Fruit fly (Drosophila melanogaster): ENCODE results near the gene CG42366.

The CG42366 gene

dm6 chr2L:9921401-9921800, 3.6 kb upstream of the CG42366 start, which contains the start of gene CG4592 (continued):
- peak; percentile 44 for TF ChIP-seq Lpt (GFP tag; optimal IDR thresholded peaks at IDR 0.05)
- peak; percentile 63 for TF ChIP-seq dsx (GFP tag; optimal IDR thresholded peaks at IDR 0.05; ENCODE audit: poor library complexity, severe bottlenecking)
- TF ChIP-seq lz (GFP tag; optimal IDR thresholded peaks at IDR 0.05), result peak; percentile 75
- peak; percentile 75 for TF ChIP-seq CG32006 (GFP tag; optimal IDR thresholded peaks at IDR 0.05)
- peak; percentile 40 for TF ChIP-seq CG16779 (tag; optimal IDR thresholded peaks at IDR 0.05)
- peak; percentile 53 for TF ChIP-seq CG10631 (GFP tag; optimal IDR thresholded peaks at IDR 0.05)
- TF ChIP-seq Sox102F (GFP tag; optimal IDR thresholded peaks at IDR 0.05), result peak; percentile 82
- peak; percentile 82 for TF ChIP-seq Met (GFP tag; optimal IDR thresholded peaks at IDR 0.05)
- peak; percentile 73 for TF ChIP-seq CG8119 (GFP tag; IDR thresholded peaks at IDR 0.05)
- peak; percentile 82 for TF ChIP-seq CG3919 (GFP tag; optimal IDR thresholded peaks at IDR 0.05)
- peak; percentile 55 for TF ChIP-seq CG9139 (GFP tag; optimal IDR thresholded peaks at IDR 0.05)
- TF ChIP-seq spab (GFP tag; optimal IDR thresholded peaks at IDR 0.05), result peak; percentile 44
- peak; percentile 77 for TF ChIP-seq net (GFP tag; optimal IDR thresholded peaks at IDR 0.05)
- peak; percentile 29 for TF ChIP-seq CG11762 (GFP tag; optimal IDR thresholded peaks at IDR 0.05; ENCODE audit: insufficient read depth)
- TF ChIP-seq dac (GFP tag; optimal IDR thresholded peaks at IDR 0.05), result no peak
- no peak for TF ChIP-seq Ets96B (tag; optimal IDR thresholded peaks at IDR 0.05)
- TF ChIP-seq CG6854 (GFP tag; optimal IDR thresholded peaks at IDR 0.05), result no peak
- TF ChIP-seq acj6 (GFP tag; optimal IDR thresholded peaks at IDR 0.05), result peak; percentile 84
- TF ChIP-seq Eip93F (GFP tag; optimal IDR thresholded peaks at IDR 0.05), result peak; percentile 72
- no peak for TF ChIP-seq OdsH (GFP tag; optimal IDR thresholded peaks at IDR 0.05)
- peak; percentile 65 for TF ChIP-seq CG1621 (tag; optimal IDR thresholded peaks at IDR 0.05)
- peak in 1 of 2 experiments; percentile 68 for TF ChIP-seq salr (GFP tag; optimal IDR thresholded peaks at IDR 0.05)
- peak; percentile 69 for TF ChIP-seq cyc (GFP tag; optimal IDR thresholded peaks at IDR 0.05)
- peak; percentile 97 for TF ChIP-seq fkh (GFP tag; optimal IDR thresholded peaks at IDR 0.05)
- peak; percentile 74 for TF ChIP-seq Sox14 (GFP tag; optimal IDR thresholded peaks at IDR 0.05)
- TF ChIP-seq CG31627 (GFP tag; optimal IDR thresholded peaks at IDR 0.05), result peak; percentile 70
- TF ChIP-seq CG7368 (GFP tag; optimal IDR thresholded peaks at IDR 0.05), result peak; percentile 50
- peak; percentile 31; the same call in 1 of the 2 replicates for TF ChIP-seq Gug (GFP tag; IDR thresholded peaks at IDR 0.05)
- peak; percentile 72 for TF ChIP-seq CG34406 (GFP tag; optimal IDR thresholded peaks at IDR 0.05)

- no peak for TF ChIP-seq Lpt (GFP tag; optimal IDR thresholded peaks at IDR 0.05)
- no peak for TF ChIP-seq CG31627 (GFP tag; optimal IDR thresholded peaks at IDR 0.05)
- TF ChIP-seq CG6163 (GFP tag; IDR thresholded peaks at IDR 0.05), result no peak
- TF ChIP-seq ss (GFP tag; optimal IDR thresholded peaks at IDR 0.05), result no peak
- no peak for TF ChIP-seq CG15336 (GFP tag; IDR thresholded peaks at IDR 0.05)
- no peak for TF ChIP-seq CG6808 (GFP tag; optimal IDR thresholded peaks at IDR 0.05)
- no peak for TF ChIP-seq fkh (GFP tag; optimal IDR thresholded peaks at IDR 0.05)
- TF ChIP-seq Eip78C (GFP tag), result no peak
- no peak for TF ChIP-seq CG11762 (GFP tag; optimal IDR thresholded peaks at IDR 0.05; ENCODE audit: insufficient read depth)
- no peak for TF ChIP-seq lz (GFP tag; optimal IDR thresholded peaks at IDR 0.05)
- no peak for TF ChIP-seq topi (GFP tag; optimal IDR thresholded peaks at IDR 0.05)
- no peak for TF ChIP-seq CG6792 (GFP tag; optimal IDR thresholded peaks at IDR 0.05)
- no peak for TF ChIP-seq CG34406 (GFP tag; optimal IDR thresholded peaks at IDR 0.05)
- TF ChIP-seq Ets21C (GFP tag; optimal IDR thresholded peaks at IDR 0.05), result no peak
Observed at dm6 chr2L:9930280-9930679, 5.3 kb downstream of the CG42366 start, which contains the start of gene CG42367. Gene CG42367, plus strand, starts transcription at chr2L:9930580.

- TF ChIP-seq CG15336 (GFP tag; IDR thresholded peaks at IDR 0.05), result no peak
- TF ChIP-seq Sox14 (GFP tag; optimal IDR thresholded peaks at IDR 0.05), result no peak
- TF ChIP-seq pdm3 (GFP tag; optimal IDR thresholded peaks at IDR 0.05), result no peak
- TF ChIP-seq CG11762 (GFP tag; optimal IDR thresholded peaks at IDR 0.05; ENCODE audit: insufficient read depth), result no peak
- no peak for TF ChIP-seq Eip78C (GFP tag)
- no peak for TF ChIP-seq Smox (GFP tag; optimal IDR thresholded peaks at IDR 0.05)
- TF ChIP-seq cyc (GFP tag; optimal IDR thresholded peaks at IDR 0.05), result no peak
- TF ChIP-seq CG11294 (GFP tag; IDR thresholded peaks at IDR 0.05), result no peak
- TF ChIP-seq CG8632 (GFP tag; optimal IDR thresholded peaks at IDR 0.05), result no peak
- TF ChIP-seq dsx (GFP tag; optimal IDR thresholded peaks at IDR 0.05; ENCODE audit: poor library complexity, severe bottlenecking), result no peak
- no peak for TF ChIP-seq Hr38 (GFP tag; optimal IDR thresholded peaks at IDR 0.05)
- no peak for TF ChIP-seq CG3032 (tag; optimal IDR thresholded peaks at IDR 0.05)
- no peak for TF ChIP-seq Eip93F (GFP tag; optimal IDR thresholded peaks at IDR 0.05)
- no peak for TF ChIP-seq CG8119 (GFP tag; IDR thresholded peaks at IDR 0.05)
- TF ChIP-seq CG1621 (tag; optimal IDR thresholded peaks at IDR 0.05), result no peak
- no peak for TF ChIP-seq Gug (GFP tag; IDR thresholded peaks at IDR 0.05)
- no peak for TF ChIP-seq Eip75B (GFP tag; optimal IDR thresholded peaks at IDR 0.05)
- no peak for TF ChIP-seq Sox102F (GFP tag; optimal IDR thresholded peaks at IDR 0.05)
- TF ChIP-seq Lpt (GFP tag; optimal IDR thresholded peaks at IDR 0.05), result no peak
- TF ChIP-seq CG6854 (GFP tag; optimal IDR thresholded peaks at IDR 0.05), result no peak
Observed at dm6 chr2L:9933063-9933462, 8.1 kb downstream of the CG42366 start, which contains the start of gene Cpr30F. Gene Cpr30F, minus strand, starts transcription at chr2L:9933163.

Data from whole organism, prepupa.